Fruit fly (Drosophila melanogaster): ENCODE measurements around the gene CG32280.

dm6 chr3L:3172445-3172844, 7.5 kb downstream of the CG32280 start, which contains the start of gene CG14963:
- TF ChIP-seq h (optimal IDR thresholded peaks at IDR 0.05) (no peak), Myc (optimal IDR thresholded peaks at IDR 0.05) (no peak), psq (optimal IDR thresholded peaks at IDR 0.05) (no peak), insv (optimal IDR thresholded peaks at IDR 0.05) (no peak)

Measured in Kc167 (cell line).